Worm (Caenorhabditis elegans) whole organism, L2 larva: ENCODE data around the gene mls-2.

Experiments used
- F13H6.1 ChIP-seq: sonication (generic microtip); optimal IDR thresholded peaks from 2 replicates; lab custom pipeline; 2016; ENCODE audit warnings: missing genetic modification characterization, missing compliant biosample characterization
- Y55F3AM.14 ChIP-seq: fragments of 200-800 bp; sonication (Bioruptor generic); optimal IDR thresholded peaks from 2 replicates; lab custom pipeline; 2018; ENCODE audit warnings: mild to moderate bottlenecking, missing genetic modification characterization, missing compliant biosample characterization
- ama-1 ChIP-seq: fragments of 150-350 bp; optimal IDR thresholded peaks from 2 replicates; lab custom pipeline; 2018; ENCODE audit warnings: inconsistent platforms
- ceh-82 ChIP-seq: fragments of 150-350 bp; optimal IDR thresholded peaks from 2 replicates; lab custom pipeline; 2014; ENCODE audit warnings: missing biosample characterization, missing genetic modification characterization
- elt-1 ChIP-seq: fragments of 150-350 bp; optimal IDR thresholded peaks from 2 replicates; lab custom pipeline; 2014; ENCODE audit warnings: missing biosample characterization, missing genetic modification characterization
- lsy-2 ChIP-seq, 2 experiments: fragments of 150-350 bp in 1 of 2; sonication (generic microtip) in 1 of 2; optimal IDR thresholded peaks; 2 replicates each; lab custom pipeline; 2014 to 2017; ENCODE audit warnings: missing biosample characterization in 2 of 2, missing genetic modification characterization in 2 of 2
- nhr-11 ChIP-seq: fragments of 150-350 bp; optimal IDR thresholded peaks from 2 replicates; lab custom pipeline; 2014; ENCODE audit warnings: missing biosample characterization, missing genetic modification characterization
- nhr-12 ChIP-seq: fragments of 150-350 bp; optimal IDR thresholded peaks from 2 replicates; lab custom pipeline; 2014; ENCODE audit warnings: missing biosample characterization, missing genetic modification characterization
- snpc-4 ChIP-seq: fragments of 150-350 bp; optimal IDR thresholded peaks from 2 replicates; lab custom pipeline; 2014; ENCODE audit warnings: missing biosample characterization, missing genetic modification characterization
- unc-62 ChIP-seq: fragments of 150-350 bp; optimal IDR thresholded peaks from 2 replicates; lab custom pipeline; 2014; ENCODE audit warnings: missing biosample characterization, missing genetic modification reagents, missing genetic modification characterization
- zag-1 ChIP-seq: fragments of 150-350 bp; optimal IDR thresholded peaks from 2 replicates; lab custom pipeline; 2014; ENCODE audit warnings: missing biosample characterization, missing genetic modification characterization

DNA sequence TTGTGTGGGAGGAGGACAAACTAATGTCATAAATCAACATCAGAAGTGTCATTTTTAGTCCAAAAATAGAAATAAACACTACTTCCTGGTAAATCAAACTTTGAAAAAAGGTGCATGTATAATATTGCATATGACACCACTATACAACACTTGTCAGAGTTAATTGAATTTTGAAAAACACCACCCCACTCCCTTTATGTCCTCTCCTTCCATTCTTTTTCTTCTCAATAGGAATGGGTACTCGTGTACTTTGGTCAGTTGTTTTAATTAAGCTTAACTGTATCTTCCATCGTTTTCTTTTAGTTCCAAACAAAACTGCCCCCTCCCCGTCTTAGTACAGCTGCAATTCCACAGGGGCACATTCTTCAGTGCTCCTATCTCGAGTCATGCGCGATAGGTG, 26.1 kb upstream of the mls-2 start:
- no peak for TF ChIP-seq snpc-4 (tag; lab: Kevin White, UChicago)
- no peak for TF ChIP-seq elt-1 (tag; lab: Kevin White, UChicago)
- TF ChIP-seq nhr-11 (tag; lab: Kevin White, UChicago) = no peak
- no peak for TF ChIP-seq ama-1 (lab: Kevin White, UChicago)
- no peak for TF ChIP-seq ceh-82
- TF ChIP-seq lsy-2 (tag; optimal IDR thresholded peaks at IDR 0.05; lab: Kevin White, UChicago) = no peak
- TF ChIP-seq nhr-12 (tag; lab: Kevin White, UChicago) = no peak
- no peak for TF ChIP-seq zag-1 (tag; lab: Kevin White, UChicago)
- TF ChIP-seq Y55F3AM.14 (GFP tag; lab: Kevin White, UChicago) = no peak
- no peak for TF ChIP-seq unc-62 (GFP tag; lab: Kevin White, UChicago)
- no peak for TF ChIP-seq F13H6.1 (tag; lab: Kevin White, UChicago)
